Fruit fly (Drosophila melanogaster) whole organism, embryonic: Measurements from ENCODE around the gene MED18.

ENCODE experiments used
- B-H2 ChIP-seq: fragments of 200-800 bp; sonication (Bioruptor generic); optimal IDR thresholded peaks from 2 replicates; lab custom pipeline; 2018; ENCODE audit warnings: missing biosample characterization, mild to moderate bottlenecking, missing genetic modification characterization
- CG10267 ChIP-seq: fragments of 200-800 bp; sonication (Bioruptor generic); optimal IDR thresholded peaks from 2 replicates; lab custom pipeline; 2018; ENCODE audit warnings: missing biosample characterization, mild to moderate bottlenecking, missing genetic modification characterization, moderate library complexity
- CG10565 ChIP-seq: fragments of 200-800 bp; sonication (Bioruptor generic); optimal IDR thresholded peaks from 3 replicates; lab custom pipeline; 2016; ENCODE audit warnings: missing biosample characterization, mild to moderate bottlenecking, missing genetic modification characterization
- CG11085 ChIP-seq: fragments of 200-800 bp; sonication (Bioruptor generic); IDR thresholded peaks from 2 replicates; pipeline ENCODE4 v1.3.6; 2022; ENCODE audit warnings: missing biosample characterization, missing genetic modification characterization
- CG12299 ChIP-seq: fragments of 200-800 bp; sonication (Bioruptor generic); optimal IDR thresholded peaks from 2 replicates; lab custom pipeline; 2018; ENCODE audit warnings: missing biosample characterization, mild to moderate bottlenecking, missing genetic modification characterization
- CG13624 ChIP-seq: fragments of 200-800 bp; sonication (Bioruptor generic); optimal IDR thresholded peaks from 2 replicates; lab custom pipeline; 2016; ENCODE audit warnings: missing biosample characterization, missing genetic modification characterization
- CG14014 ChIP-seq: fragments of 200-800 bp; sonication (Bioruptor generic); IDR thresholded peaks from 2 replicates; pipeline ENCODE4 v1.3.6; 2022; ENCODE audit warnings: missing biosample characterization, missing genetic modification characterization
- CG14441 ChIP-seq: fragments of 200-800 bp; sonication (Bioruptor generic); IDR thresholded peaks from 2 replicates; pipeline ENCODE4 v1.3.6; 2022; ENCODE audit warnings: missing biosample characterization, missing genetic modification characterization
- CG15073 ChIP-seq: fragments of 200-800 bp; sonication (Bioruptor generic); optimal IDR thresholded peaks from 2 replicates; lab custom pipeline; 2016; ENCODE audit warnings: missing biosample characterization, missing genetic modification characterization
- CG1603 ChIP-seq: fragments of 200-800 bp; sonication (Bioruptor generic); optimal IDR thresholded peaks from 2 replicates; lab custom pipeline; 2019; ENCODE audit warnings: missing biosample characterization, mild to moderate bottlenecking, missing genetic modification characterization, moderate library complexity
- CG16815 ChIP-seq: fragments of 200-800 bp; sonication (Bioruptor generic); optimal IDR thresholded peaks from 3 replicates; lab custom pipeline; 2017; ENCODE audit warnings: missing biosample characterization, mild to moderate bottlenecking, missing genetic modification characterization
- CG2889 ChIP-seq: fragments of 200-800 bp; sonication (Bioruptor generic); IDR thresholded peaks from 3 replicates; pipeline ENCODE4 v1.3.6; 2022; ENCODE audit warnings: missing biosample characterization, missing genetic modification characterization
- CG30020 ChIP-seq: fragments of 200-800 bp; optimal IDR thresholded peaks from 2 replicates; lab custom pipeline; 2019; ENCODE audit warnings: missing biosample characterization, mild to moderate bottlenecking, missing genetic modification characterization, moderate library complexity
- CG32772 ChIP-seq: fragments of 200-800 bp; sonication (Bioruptor generic); IDR thresholded peaks from 2 replicates; pipeline ENCODE4 v1.3.6; 2022; ENCODE audit warnings: missing biosample characterization, missing genetic modification characterization
- CG4360 ChIP-seq: fragments of 200-800 bp; sonication (Bioruptor generic); IDR thresholded peaks from 2 replicates; pipeline ENCODE4 v1.3.6; 2022; ENCODE audit warnings: missing biosample characterization, missing genetic modification characterization
- CG4617 ChIP-seq: fragments of 200-800 bp; sonication (Bioruptor generic); optimal IDR thresholded peaks from 3 replicates; lab custom pipeline; 2016; ENCODE audit warnings: missing biosample characterization, missing genetic modification characterization, borderline replicate concordance
- CG4707 ChIP-seq: fragments of 200-800 bp; sonication (Bioruptor generic); optimal IDR thresholded peaks from 2 replicates; lab custom pipeline; 2018; ENCODE audit warnings: missing biosample characterization, mild to moderate bottlenecking, missing genetic modification characterization, moderate library complexity
- CG6254 ChIP-seq: fragments of 200-800 bp; sonication (Bioruptor generic); optimal IDR thresholded peaks from 3 replicates; lab custom pipeline; 2017; ENCODE audit warnings: mild to moderate bottlenecking, missing biosample characterization, missing genetic modification reagents, missing genetic modification characterization
- CG6813 ChIP-seq: fragments of 200-800 bp; sonication (Bioruptor generic); optimal IDR thresholded peaks from 2 replicates; lab custom pipeline; 2017; ENCODE audit warnings: missing biosample characterization, missing genetic modification characterization, mild to moderate bottlenecking, moderate library complexity, missing genetic modification reagents
- CG7271 ChIP-seq: fragments of 200-800 bp; sonication (Bioruptor generic); optimal IDR thresholded peaks from 2 replicates; lab custom pipeline; 2018; ENCODE audit warnings: missing biosample characterization, mild to moderate bottlenecking, missing genetic modification characterization, moderate library complexity
- CG7556 ChIP-seq: fragments of 200-800 bp; sonication (Bioruptor generic); optimal IDR thresholded peaks from 2 replicates; lab custom pipeline; 2017; ENCODE audit warnings: missing biosample characterization, mild to moderate bottlenecking, missing genetic modification characterization
- CG7963 ChIP-seq: fragments of 200-800 bp; sonication (Bioruptor generic); IDR thresholded peaks from 3 replicates; pipeline ENCODE4 v1.3.6; 2022; ENCODE audit warnings: missing biosample characterization, missing genetic modification characterization; ENCODE audit not compliant: partially characterized antibody
- CG8359 ChIP-seq: fragments of 200-800 bp; sonication (Bioruptor generic); optimal IDR thresholded peaks from 2 replicates; lab custom pipeline; 2017; ENCODE audit warnings: missing biosample characterization, mild to moderate bottlenecking, missing genetic modification characterization, borderline replicate concordance
- CG8944 ChIP-seq: fragments of 200-800 bp; sonication (Bioruptor generic); optimal IDR thresholded peaks from 3 replicates; lab custom pipeline; 2016; ENCODE audit warnings: missing biosample characterization, missing genetic modification characterization
- CG9932 ChIP-seq: fragments of 200-800 bp; sonication (Bioruptor generic); IDR thresholded peaks from 2 replicates; pipeline ENCODE4 v1.3.6; 2022; ENCODE audit warnings: missing biosample characterization, missing genetic modification characterization
- CHES-1-like ChIP-seq: fragments of 200-800 bp; sonication (Bioruptor generic); optimal IDR thresholded peaks from 2 replicates; lab custom pipeline; 2016; ENCODE audit warnings: missing biosample characterization, missing genetic modification characterization
- Dref ChIP-seq: fragments of 200-800 bp; sonication (Bioruptor generic); IDR thresholded peaks from 2 replicates; pipeline ENCODE4 v1.3.6; 2022; ENCODE audit warnings: missing biosample characterization, missing genetic modification characterization
- Ets97D ChIP-seq: fragments of 200-800 bp; sonication (Bioruptor generic); optimal IDR thresholded peaks from 3 replicates; lab custom pipeline; 2016; ENCODE audit warnings: missing biosample characterization, missing genetic modification characterization
- Fer2 ChIP-seq: fragments of 200-800 bp; sonication (Bioruptor generic); optimal IDR thresholded peaks from 2 replicates; lab custom pipeline; 2018; ENCODE audit warnings: missing biosample characterization, mild to moderate bottlenecking, missing genetic modification characterization, moderate library complexity
- HLH54F ChIP-seq: fragments of 200-800 bp; sonication (Bioruptor generic); optimal IDR thresholded peaks from 3 replicates; lab custom pipeline; 2016; ENCODE audit warnings: missing biosample characterization, missing genetic modification characterization
- Hand ChIP-seq: fragments of 200-800 bp; sonication (Bioruptor generic); optimal IDR thresholded peaks from 2 replicates; lab custom pipeline; 2017; ENCODE audit warnings: mild to moderate bottlenecking, missing biosample characterization, missing genetic modification reagents, missing genetic modification characterization
- Hmr ChIP-seq: fragments of 200-800 bp; sonication (Bioruptor generic); optimal IDR thresholded peaks from 3 replicates; lab custom pipeline; 2017; ENCODE audit warnings: mild to moderate bottlenecking, missing biosample characterization, missing genetic modification reagents, missing genetic modification characterization
- Hmx ChIP-seq: fragments of 200-800 bp; sonication (Bioruptor generic); optimal IDR thresholded peaks from 2 replicates; lab custom pipeline; 2016; ENCODE audit warnings: missing biosample characterization, missing genetic modification characterization
- Oli ChIP-seq: fragments of 200-800 bp; sonication (Bioruptor generic); optimal IDR thresholded peaks from 2 replicates; lab custom pipeline; 2018; ENCODE audit warnings: missing biosample characterization, mild to moderate bottlenecking, missing genetic modification characterization, moderate library complexity
- PHDP ChIP-seq: fragments of 200-800 bp; sonication (Bioruptor generic); optimal IDR thresholded peaks from 3 replicates; lab custom pipeline; 2018; ENCODE audit warnings: missing biosample characterization, mild to moderate bottlenecking, missing genetic modification characterization, moderate library complexity
- Xrp1 ChIP-seq: fragments of 200-800 bp; sonication (Bioruptor generic); IDR thresholded peaks from 2 replicates; pipeline ENCODE4 v1.3.6; 2022; ENCODE audit warnings: missing biosample characterization, missing genetic modification characterization
- ase ChIP-seq: fragments of 200-800 bp; sonication (Bioruptor generic); IDR thresholded peaks from 3 replicates; pipeline ENCODE4 v1.3.6; 2022; ENCODE audit warnings: missing biosample characterization, missing genetic modification characterization
- cato ChIP-seq: fragments of 200-800 bp; sonication (Bioruptor generic); optimal IDR thresholded peaks from 2 replicates; lab custom pipeline; 2016; ENCODE audit warnings: missing biosample characterization, missing genetic modification characterization, borderline replicate concordance
- dan ChIP-seq: fragments of 200-800 bp; sonication (Bioruptor generic); IDR thresholded peaks from 2 replicates; pipeline ENCODE4 v1.3.6; 2022; ENCODE audit warnings: missing biosample characterization, missing genetic modification characterization
- fd102C ChIP-seq: fragments of 200-800 bp; sonication (Bioruptor generic); optimal IDR thresholded peaks from 2 replicates; lab custom pipeline; 2018; ENCODE audit warnings: missing biosample characterization, mild to moderate bottlenecking, missing genetic modification characterization, moderate library complexity
- h ChIP-seq: fragments of >200 bp; optimal IDR thresholded peaks from 2 replicates; lab custom pipeline; 2017
- onecut ChIP-seq: fragments of 200-800 bp; sonication (Bioruptor generic); IDR thresholded peaks from 2 replicates; pipeline ENCODE4 v1.3.6; 2022; ENCODE audit warnings: missing biosample characterization, missing genetic modification characterization
- pita ChIP-seq: fragments of 200-800 bp; sonication (Bioruptor generic); optimal IDR thresholded peaks from 2 replicates; lab custom pipeline; 2017; ENCODE audit warnings: missing biosample characterization, mild to moderate bottlenecking, missing genetic modification characterization
- pnt ChIP-seq: fragments of 200-800 bp; sonication (Bioruptor generic); optimal IDR thresholded peaks from 3 replicates; lab custom pipeline; 2016; ENCODE audit warnings: missing biosample characterization, missing genetic modification characterization
- pum ChIP-seq: fragments of 200-800 bp; sonication (Bioruptor generic); optimal IDR thresholded peaks from 2 replicates; lab custom pipeline; 2016; ENCODE audit warnings: missing biosample characterization, missing genetic modification characterization
- ranshi ChIP-seq: fragments of 200-800 bp; sonication (Bioruptor generic); IDR thresholded peaks from 2 replicates; pipeline ENCODE4 v1.3.6; 2022; ENCODE audit warnings: missing biosample characterization, missing genetic modification characterization
- ro ChIP-seq: fragments of 200-800 bp; sonication (Bioruptor generic); IDR thresholded peaks from 2 replicates; pipeline ENCODE4 v1.3.6; 2022; ENCODE audit warnings: missing biosample characterization, missing genetic modification characterization
- sens ChIP-seq: fragments of 200-800 bp; sonication (Bioruptor generic); peaks from one replicate; lab custom pipeline; 2016; ENCODE audit warnings: missing biosample characterization, missing genetic modification characterization
- ttk ChIP-seq: fragments of 200-800 bp; sonication (Bioruptor generic); IDR thresholded peaks from 2 replicates; pipeline ENCODE4 v2.1.2; 2022; ENCODE audit warnings: missing biosample characterization, missing genetic modification characterization
- tx ChIP-seq: fragments of 200-800 bp; sonication (Bioruptor generic); optimal IDR thresholded peaks from 2 replicates; lab custom pipeline; 2016; ENCODE audit warnings: missing biosample characterization, missing genetic modification characterization
- yki ChIP-seq: fragments of >200 bp; optimal IDR thresholded peaks from 3 replicates; lab custom pipeline; 2018

The MED18 gene

DNA sequence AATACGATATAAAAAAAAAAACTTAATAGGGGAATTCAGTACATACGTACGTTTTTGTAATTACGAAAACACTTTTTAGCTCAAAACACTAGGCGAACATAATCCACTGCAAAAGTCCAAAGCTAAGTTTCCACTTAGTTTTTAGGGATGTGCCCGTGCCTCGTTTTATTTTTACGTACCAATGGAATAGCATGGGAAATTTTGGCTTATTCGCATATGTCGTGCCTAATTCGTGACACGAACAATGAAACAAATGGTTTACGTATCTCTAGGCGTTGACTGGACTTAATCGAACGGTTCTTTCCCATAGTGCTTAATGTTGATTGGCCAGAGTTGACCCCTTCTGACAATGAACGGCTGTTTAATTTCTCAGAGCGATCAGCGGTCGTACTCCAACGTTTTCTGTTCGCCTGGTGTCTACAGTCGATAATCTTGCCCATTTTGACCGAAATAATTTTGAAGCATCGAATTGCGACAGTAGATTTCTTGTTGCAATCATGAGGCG, 13.9 kb downstream of the MED18 start, which contains the start of gene CG14818 (continued):
- peak; percentile 88 for TF ChIP-seq sens
- no peak for TF ChIP-seq CG15073 (GFP tag; lab: Kevin White, UChicago)
- peak; percentile 45 for TF ChIP-seq Fer2 (tag; lab: Kevin White, UChicago)
- TF ChIP-seq h (lab: Kevin White, UChicago) = no peak
- no peak for TF ChIP-seq fd102C (GFP tag; lab: Kevin White, UChicago)
- peak; percentile 39 for TF ChIP-seq CG12299
- TF ChIP-seq tx (GFP tag; lab: Kevin White, UChicago) = peak; percentile 24
- no peak; the same call in 1 of the 2 replicates for TF ChIP-seq onecut (GFP tag; lab: Robert Waterston, UW)
- no peak for TF ChIP-seq CG2889 (GFP tag; lab: Robert Waterston, UW)
- TF ChIP-seq CG30020 (tag; lab: Kevin White, UChicago) = no peak
- TF ChIP-seq CG4707 = peak; percentile 30
- TF ChIP-seq ttk (GFP tag; lab: Robert Waterston, UW) = 0 out of 2 replicates have a peak, but pooled peaks have one; percentile 19
- TF ChIP-seq Oli (tag; lab: Kevin White, UChicago) = peak; percentile 34
- no peak for TF ChIP-seq CG4360
- TF ChIP-seq CG7556 = peak; percentile 15
- peak; percentile 45 for TF ChIP-seq CG10267 (tag; lab: Kevin White, UChicago)
- TF ChIP-seq B-H2 (GFP tag; lab: Kevin White, UChicago) = peak; percentile 60
- peak; percentile 78 for TF ChIP-seq CG9932 (GFP tag; lab: Robert Waterston, UW)
- TF ChIP-seq CG8359 (GFP tag; lab: Kevin White, UChicago) = no peak
- peak; percentile 44 for TF ChIP-seq HLH54F (GFP tag; lab: Kevin White, UChicago)
- no peak for TF ChIP-seq CG10565
- TF ChIP-seq pita = no peak
- TF ChIP-seq Xrp1 (GFP tag; lab: Robert Waterston, UW) = peak; percentile 68
- TF ChIP-seq CG14014 = no peak
- TF ChIP-seq CG4617 (GFP tag; lab: Kevin White, UChicago) = no peak
- TF ChIP-seq dan = no peak
- TF ChIP-seq Hmx (GFP tag; lab: Kevin White, UChicago) = no peak
- TF ChIP-seq Hand (GFP tag; lab: Kevin White, UChicago) = peak; percentile 48
- peak; percentile 70 for TF ChIP-seq Hmr (GFP tag; lab: Kevin White, UChicago)
- TF ChIP-seq CG32772 (GFP tag; lab: Robert Waterston, UW) = peak; percentile 72
- TF ChIP-seq CG7963 = peak; percentile 68
- peak; percentile 70 for TF ChIP-seq CG8944 (GFP tag; lab: Kevin White, UChicago)
- TF ChIP-seq CG11085 (GFP tag; lab: Robert Waterston, UW) = 0 out of 2 replicates have a peak, but pooled peaks have one; percentile 39
- no peak for TF ChIP-seq Dref
- peak; percentile 72 for TF ChIP-seq pum (GFP tag; lab: Kevin White, UChicago)
- peak; percentile 51 for TF ChIP-seq Ets97D (GFP tag; lab: Kevin White, UChicago)
- TF ChIP-seq yki (lab: Kevin White, UChicago) = no peak
- TF ChIP-seq CG6254 (GFP tag; lab: Kevin White, UChicago) = no peak
- TF ChIP-seq CG14441 (GFP tag; lab: Robert Waterston, UW) = peak; percentile 74
- TF ChIP-seq CG16815 = peak; percentile 17
- TF ChIP-seq CG6813 (GFP tag; lab: Kevin White, UChicago) = peak; percentile 8
- 0 out of 3 replicates have a peak, but pooled peaks have one; percentile 25 for TF ChIP-seq ase (GFP tag; lab: Robert Waterston, UW)
- TF ChIP-seq ranshi (GFP tag; lab: Robert Waterston, UW) = peak; percentile 60; the same call in 1 of the 2 replicates
- peak; percentile 63 for TF ChIP-seq CG1603 (tag; lab: Kevin White, UChicago)
- TF ChIP-seq CHES-1-like (GFP tag; lab: Kevin White, UChicago) = peak; percentile 65
- peak; percentile 56 for TF ChIP-seq pnt (GFP tag; lab: Kevin White, UChicago)
- TF ChIP-seq CG7271 = no peak
- TF ChIP-seq PHDP (tag; lab: Kevin White, UChicago) = peak; percentile 51
- TF ChIP-seq ro (GFP tag; lab: Robert Waterston, UW) = no peak
- TF ChIP-seq cato (GFP tag; lab: Kevin White, UChicago) = peak; percentile 38
- peak; percentile 47 for TF ChIP-seq CG13624
